Worm (Caenorhabditis elegans) whole organism, L4 larva: ENCODE measurements around the gene T11G6.3.

Experiments used
- aha-1 ChIP-seq: fragments of 150-350 bp; peaks from one replicate; lab custom pipeline; 2014; ENCODE audit warnings: missing biosample characterization, missing genetic modification characterization
- egl-27 ChIP-seq: sonication (generic microtip); optimal IDR thresholded peaks from 3 replicates; lab custom pipeline; 2017; ENCODE audit warnings: missing biosample characterization, missing genetic modification reagents, missing genetic modification characterization
- fos-1 ChIP-seq: fragments of 150-350 bp; optimal IDR thresholded peaks from 2 replicates; lab custom pipeline; 2014; ENCODE audit warnings: missing biosample characterization, missing genetic modification characterization
- jun-1 ChIP-seq: fragments of 150-350 bp; optimal IDR thresholded peaks from 2 replicates; lab custom pipeline; 2014; ENCODE audit warnings: missing biosample characterization, missing genetic modification reagents, missing genetic modification characterization
- lsy-2 ChIP-seq, 2 experiments: fragments of 150-350 bp in 1 of 2; sonication (generic microtip) in 1 of 2; optimal IDR thresholded peaks; 2 replicates each; lab custom pipeline; 2014 to 2017; ENCODE audit warnings: missing biosample characterization in 2 of 2, missing genetic modification characterization in 2 of 2
- nhr-11 ChIP-seq: fragments of 150-350 bp; optimal IDR thresholded peaks from 2 replicates; lab custom pipeline; 2014; ENCODE audit warnings: missing biosample characterization, missing genetic modification characterization
- nhr-237 ChIP-seq: sonication (generic microtip); optimal IDR thresholded peaks from 2 replicates; lab custom pipeline; 2017; ENCODE audit warnings: missing biosample characterization, missing genetic modification characterization

ce11 chrIV:10820114-10820513 lies 34.9 kb downstream of the T11G6.3 start:
- no peak for TF ChIP-seq nhr-237
- no peak for TF ChIP-seq jun-1 (tag; lab: Kevin White, UChicago)
- peak; percentile 51 for TF ChIP-seq aha-1 (tag; lab: Kevin White, UChicago)
- TF ChIP-seq lsy-2 (tag; optimal IDR thresholded peaks at IDR 0.05; lab: Kevin White, UChicago) = no peak
- TF ChIP-seq egl-27 (tag; lab: Kevin White, UChicago) = no peak
- no peak for TF ChIP-seq fos-1 (tag; lab: Kevin White, UChicago)
- TF ChIP-seq nhr-11 (tag; lab: Kevin White, UChicago) = no peak
